Worm (Caenorhabditis elegans) whole organism, late embryonic: ENCODE measurements around the gene Y43F8B.18.

Experiments used
- F13H6.1 ChIP-seq: sonication (generic microtip); optimal IDR thresholded peaks from 2 replicates; lab custom pipeline; 2016; ENCODE audit warnings: missing genetic modification characterization, missing compliant biosample characterization
- K02D7.2 ChIP-seq: sonication (generic microtip); optimal IDR thresholded peaks from 2 replicates; lab custom pipeline; 2017; ENCODE audit warnings: mild to moderate bottlenecking, missing genetic modification characterization, missing compliant biosample characterization
- ama-1 ChIP-seq: fragments of 150-350 bp; optimal IDR thresholded peaks from 2 replicates; lab custom pipeline; 2014
- ceh-14 ChIP-seq: sonication (generic microtip); optimal IDR thresholded peaks from 2 replicates; lab custom pipeline; 2016; ENCODE audit warnings: missing genotype, missing genetic modification characterization, missing compliant biosample characterization
- ceh-2 ChIP-seq: sonication (generic microtip); optimal IDR thresholded peaks from 2 replicates; lab custom pipeline; 2016; ENCODE audit warnings: missing genotype, missing genetic modification characterization, missing compliant biosample characterization
- ceh-24 ChIP-seq: sonication (generic microtip); optimal IDR thresholded peaks from 2 replicates; lab custom pipeline; 2016; ENCODE audit warnings: mild to moderate bottlenecking, missing genetic modification characterization, missing compliant biosample characterization
- ceh-31 ChIP-seq: sonication (generic microtip); optimal IDR thresholded peaks from 2 replicates; lab custom pipeline; 2016; ENCODE audit warnings: missing genetic modification characterization, missing compliant biosample characterization
- ceh-34 ChIP-seq: sonication (generic microtip); optimal IDR thresholded peaks from 2 replicates; lab custom pipeline; 2016; ENCODE audit warnings: mild to moderate bottlenecking, missing genetic modification characterization, missing compliant biosample characterization
- ceh-45 ChIP-seq: fragments of 200-800 bp; sonication (Bioruptor generic); IDR thresholded peaks from 2 replicates; pipeline ENCODE4 v1.3.6; 2022; ENCODE audit warnings: missing genetic modification reagents, missing genetic modification characterization, missing compliant biosample characterization
- ceh-48 ChIP-seq: sonication (generic microtip); optimal IDR thresholded peaks from 2 replicates; lab custom pipeline; 2016; ENCODE audit warnings: missing genetic modification characterization, inconsistent platforms, missing compliant biosample characterization
- ceh-6 ChIP-seq: fragments of 200-800 bp; sonication (Bioruptor generic); optimal IDR thresholded peaks from 2 replicates; lab custom pipeline; 2018; ENCODE audit warnings: mild to moderate bottlenecking, missing genetic modification characterization, missing compliant biosample characterization
- che-1 ChIP-seq: sonication (generic microtip); optimal IDR thresholded peaks from 2 replicates; lab custom pipeline; 2016; ENCODE audit warnings: mild to moderate bottlenecking, missing genetic modification characterization, missing compliant biosample characterization
- dve-1 ChIP-seq: sonication (generic microtip); optimal IDR thresholded peaks from 2 replicates; lab custom pipeline; 2017; ENCODE audit warnings: antibody characterized with exemption, mild to moderate bottlenecking, missing genetic modification characterization, missing compliant biosample characterization
- eyg-1 ChIP-seq: sonication (generic microtip); optimal IDR thresholded peaks from 2 replicates; lab custom pipeline; 2016; ENCODE audit warnings: missing genotype, missing genetic modification characterization, missing compliant biosample characterization
- fkh-10 ChIP-seq: fragments of 150-350 bp; optimal IDR thresholded peaks from 2 replicates; lab custom pipeline; 2014; ENCODE audit warnings: missing biosample characterization, missing genetic modification reagents, missing genetic modification characterization
- fkh-6 ChIP-seq: sonication (generic microtip); optimal IDR thresholded peaks from 2 replicates; lab custom pipeline; 2016; ENCODE audit warnings: missing genetic modification characterization, missing compliant biosample characterization
- hlh-15 ChIP-seq: sonication (generic microtip); optimal IDR thresholded peaks from 2 replicates; lab custom pipeline; 2016; ENCODE audit warnings: missing genetic modification characterization, missing compliant biosample characterization
- hlh-6 ChIP-seq: sonication (generic microtip); optimal IDR thresholded peaks from 2 replicates; lab custom pipeline; 2016; ENCODE audit warnings: missing genotype, missing genetic modification characterization, missing compliant biosample characterization
- lim-6 ChIP-seq: sonication (generic microtip); optimal IDR thresholded peaks from 2 replicates; lab custom pipeline; 2016; ENCODE audit warnings: missing genetic modification characterization, missing compliant biosample characterization
- mec-3 ChIP-seq: sonication (generic microtip); optimal IDR thresholded peaks from 2 replicates; lab custom pipeline; 2016; ENCODE audit warnings: borderline replicate concordance, missing genetic modification characterization, missing compliant biosample characterization
- nfya-1 ChIP-seq: sonication (generic microtip); optimal IDR thresholded peaks from 2 replicates; lab custom pipeline; 2017; ENCODE audit warnings: missing genetic modification characterization, mild to moderate bottlenecking, missing compliant biosample characterization, antibody characterized with exemption, moderate library complexity
- npax-4 ChIP-seq: sonication (generic microtip); optimal IDR thresholded peaks from 2 replicates; lab custom pipeline; 2016; ENCODE audit warnings: missing genetic modification characterization, missing compliant biosample characterization
- pag-3 ChIP-seq: sonication (generic microtip); optimal IDR thresholded peaks from 2 replicates; lab custom pipeline; 2016; ENCODE audit warnings: missing compliant biosample characterization, missing genetic modification characterization, borderline replicate concordance
- pat-9 ChIP-seq: fragments of 200-800 bp; sonication (Bioruptor generic); optimal IDR thresholded peaks from 2 replicates; lab custom pipeline; 2018; ENCODE audit warnings: mild to moderate bottlenecking, missing genetic modification characterization, moderate library complexity, missing compliant biosample characterization
- pax-1 ChIP-seq: fragments of 150-350 bp; optimal IDR thresholded peaks from 2 replicates; lab custom pipeline; 2014; ENCODE audit warnings: missing biosample characterization, missing genetic modification characterization
- pros-1 ChIP-seq: fragments of 150-350 bp; optimal IDR thresholded peaks from 2 replicates; lab custom pipeline; 2014; ENCODE audit warnings: missing biosample characterization, missing genetic modification reagents, missing genetic modification characterization
- sox-4 ChIP-seq: sonication (generic microtip); optimal IDR thresholded peaks from 2 replicates; lab custom pipeline; 2017; ENCODE audit warnings: mild to moderate bottlenecking, missing genetic modification characterization, inconsistent platforms, missing compliant biosample characterization
- tbx-7 ChIP-seq: sonication (generic microtip); optimal IDR thresholded peaks from 2 replicates; lab custom pipeline; 2016; ENCODE audit warnings: missing genotype, missing genetic modification characterization, missing compliant biosample characterization
- ttx-3 ChIP-seq: sonication (generic microtip); optimal IDR thresholded peaks from 2 replicates; lab custom pipeline; 2016; ENCODE audit warnings: missing genetic modification reagents, missing genetic modification characterization, missing compliant biosample characterization
- unc-3 ChIP-seq, 2 experiments: fragments of 200-800 bp in 1 of 2; sonication (Bioruptor generic) in 1 of 2; sonication (generic microtip) in 1 of 2; conservative IDR thresholded peaks in 1 of 2; optimal IDR thresholded peaks in 1 of 2; 2 replicates each; pipeline versions ENCODE4 v1.3.6 to Lab custom; 2016 to 2022; ENCODE audit warnings: missing compliant biosample characterization in 2 of 2, missing genetic modification characterization in 2 of 2, missing genetic modification reagents in 1 of 2
- unc-86 ChIP-seq: sonication (generic microtip); optimal IDR thresholded peaks from 2 replicates; lab custom pipeline; 2016; ENCODE audit warnings: missing genetic modification characterization, missing compliant biosample characterization
- zip-5 ChIP-seq: sonication (generic microtip); optimal IDR thresholded peaks from 2 replicates; lab custom pipeline; 2016; ENCODE audit warnings: missing genetic modification characterization, missing compliant biosample characterization
- ztf-16 ChIP-seq: sonication (generic microtip); optimal IDR thresholded peaks from 2 replicates; lab custom pipeline; 2017; ENCODE audit warnings: missing genetic modification characterization, missing compliant biosample characterization

The Y43F8B.18 gene

DNA sequence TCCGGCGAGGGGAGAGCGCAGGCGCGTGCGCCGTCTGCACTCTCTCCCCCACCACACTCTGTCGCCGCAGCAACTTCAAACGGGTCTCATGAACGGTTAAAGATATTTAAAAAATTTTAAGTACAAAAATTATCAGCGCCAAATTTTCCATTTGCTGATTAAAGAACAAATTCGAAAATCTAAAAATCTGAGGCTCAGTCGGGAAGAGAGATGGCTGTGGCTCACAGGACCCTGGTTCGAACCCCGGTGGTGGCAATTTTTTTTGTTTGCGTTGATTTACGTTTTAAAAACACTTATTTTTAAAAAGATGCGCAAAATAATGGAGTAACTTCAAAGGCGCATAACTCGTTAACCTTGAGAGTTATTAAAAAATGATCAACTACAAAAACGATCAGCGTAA is 11.3 kb downstream of the Y43F8B.18 start:
- TF ChIP-seq ceh-31 (tag; lab: Kevin White, UChicago): no peak
- TF ChIP-seq fkh-10: no peak
- no peak for TF ChIP-seq nfya-1 (tag; lab: Kevin White, UChicago)
- TF ChIP-seq eyg-1 (tag; lab: Kevin White, UChicago): no peak
- TF ChIP-seq ceh-45 (GFP tag; lab: Robert Waterston, UW): no peak
- TF ChIP-seq pros-1: no peak
- TF ChIP-seq ceh-48 (tag; lab: Kevin White, UChicago): no peak
- TF ChIP-seq unc-3 (GFP tag; conservative IDR thresholded peaks at IDR 0.05; lab: Robert Waterston, UW): no peak
- TF ChIP-seq unc-3 (tag; optimal IDR thresholded peaks at IDR 0.05; lab: Kevin White, UChicago): no peak
- no peak for TF ChIP-seq zip-5 (tag; lab: Kevin White, UChicago)
- TF ChIP-seq ttx-3 (tag; lab: Kevin White, UChicago): no peak

DNA sequence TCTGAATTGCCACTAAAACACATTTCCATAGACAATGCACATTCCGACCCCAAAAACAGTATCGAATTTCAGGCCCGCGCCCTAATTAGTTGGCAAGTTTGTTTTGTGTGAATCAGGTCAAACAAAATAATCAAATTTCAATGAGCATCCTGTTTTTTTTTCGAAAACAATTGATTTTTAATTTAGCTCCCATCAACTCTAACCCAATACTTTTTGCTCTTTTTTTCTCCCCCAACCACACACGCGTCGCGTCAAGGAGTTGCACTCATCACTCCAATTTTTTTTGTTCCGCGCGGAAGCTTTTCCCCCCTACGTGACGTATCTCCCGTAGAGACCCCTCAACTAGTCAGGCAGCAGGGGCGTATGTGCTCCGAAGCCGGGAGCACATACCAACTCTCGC is 15.6 kb downstream of the Y43F8B.18 start:
- no peak for TF ChIP-seq ceh-24 (tag; lab: Kevin White, UChicago)
- TF ChIP-seq npax-4 (tag; lab: Kevin White, UChicago): no peak
- TF ChIP-seq hlh-15: no peak
- no peak for TF ChIP-seq lim-6 (tag; lab: Kevin White, UChicago)
- TF ChIP-seq tbx-7 (tag; lab: Kevin White, UChicago): no peak

DNA sequence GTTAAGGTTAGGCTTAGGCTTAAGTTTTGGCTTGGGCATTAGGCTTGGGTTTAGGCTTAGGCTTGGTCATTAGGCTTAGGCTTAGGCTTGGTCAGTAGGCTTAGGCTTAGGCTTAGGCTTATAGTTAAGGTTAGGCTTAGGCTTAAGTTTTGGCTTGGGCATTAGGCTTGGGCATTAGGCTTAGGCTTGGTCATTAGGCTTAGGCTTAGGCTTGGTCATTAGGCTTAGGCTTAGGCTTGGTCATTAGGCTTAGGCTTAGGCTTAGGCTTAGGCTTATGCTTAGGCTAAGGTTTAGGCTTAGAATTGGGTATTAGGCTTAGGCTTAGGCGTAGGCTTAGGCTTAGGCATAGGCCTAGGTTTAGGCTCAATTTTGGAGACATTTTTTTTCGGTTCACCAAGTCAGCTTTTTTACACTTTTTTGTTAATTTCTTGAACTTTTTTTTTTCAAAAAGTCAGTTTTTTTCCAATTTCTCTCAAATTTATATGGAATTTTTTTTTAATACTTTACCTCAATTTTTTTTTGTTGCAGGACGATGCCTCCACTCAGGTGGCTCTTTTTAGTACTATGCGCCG is 16.9 kb downstream of the Y43F8B.18 start, which contains the start of gene Y43F8B.3:
Gene Y43F8B.3, plus strand, starts transcription at position 523 of the 573 bp plus-strand sequence.
- TF ChIP-seq ceh-14 (no peak), F13H6.1 (no peak), che-1 (no peak), ama-1 (lab: Kevin White, UChicago) (no peak), dve-1 (tag; lab: Kevin White, UChicago) (no peak), eyg-1 (tag; lab: Kevin White, UChicago) (no peak), ztf-16 (tag; lab: Kevin White, UChicago) (no peak), pat-9 (tag; lab: Kevin White, UChicago) (no peak), mec-3 (tag; lab: Kevin White, UChicago) (no peak)

- TF ChIP-seq unc-86 (tag; lab: Kevin White, UChicago): no peak
- no peak for TF ChIP-seq ceh-48 (tag; lab: Kevin White, UChicago)
- no peak for TF ChIP-seq hlh-6 (tag; lab: Kevin White, UChicago)
- no peak for TF ChIP-seq pax-1 (tag; lab: Kevin White, UChicago)
- TF ChIP-seq pag-3 (tag; lab: Kevin White, UChicago): peak; percentile 57
- TF ChIP-seq, all 69 proteins: peak for 1
These were observed 23.3 kb downstream of the Y43F8B.18 start for ce11 chrV:19509061-19509460.

- TF ChIP-seq K02D7.2 (tag; lab: Kevin White, UChicago): no peak
- TF ChIP-seq ceh-6 (GFP tag; lab: Kevin White, UChicago): no peak
- no peak for TF ChIP-seq ceh-34 (tag; lab: Kevin White, UChicago)
- no peak for TF ChIP-seq sox-4
- TF ChIP-seq dve-1 (tag; lab: Kevin White, UChicago): peak; percentile 91
- TF ChIP-seq ceh-2 (tag; lab: Kevin White, UChicago): no peak
- no peak for TF ChIP-seq fkh-6
These were observed 24.6 kb downstream of the Y43F8B.18 start for ce11 chrV:19510352-19510751.
